Worm (Caenorhabditis elegans): ENCODE measurements around the gene eak-3.

DNA sequence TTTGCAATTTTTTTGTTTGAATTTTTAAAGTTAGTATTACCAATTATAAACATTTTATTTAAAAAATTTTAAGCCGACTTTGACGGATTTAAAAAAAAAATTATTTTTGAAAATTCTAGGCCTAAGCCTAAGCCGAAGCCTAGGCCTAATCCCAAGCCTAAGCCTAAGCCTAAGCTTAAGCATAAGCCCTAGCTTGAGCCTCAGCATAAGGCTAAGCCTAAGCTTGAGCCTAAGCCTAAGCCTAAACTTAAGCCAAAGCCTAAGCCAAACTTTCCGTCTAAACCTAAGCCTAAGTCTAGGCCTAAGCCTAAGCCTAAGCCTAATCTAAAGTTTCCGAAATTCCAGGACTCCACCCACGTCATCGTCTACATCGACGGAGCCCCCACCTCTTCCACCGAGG, 6.7 kb downstream of the eak-3 start:
- TF ChIP-seq nfya-1 (tag; optimal IDR thresholded peaks at IDR 0.05) (no peak), npax-4 (tag; optimal IDR thresholded peaks at IDR 0.05) (no peak), eyg-1 (tag; optimal IDR thresholded peaks at IDR 0.05) (no peak), ceh-19 (GFP tag; optimal IDR thresholded peaks at IDR 0.05) (no peak), tbx-7 (tag; optimal IDR thresholded peaks at IDR 0.05) (no peak), C38D4.7 (GFP tag; optimal IDR thresholded peaks at IDR 0.05) (no peak), unc-55 (GFP tag; optimal IDR thresholded peaks at IDR 0.05) (no peak), pqm-1 (tag; optimal IDR thresholded peaks at IDR 0.05) (no peak)

All from whole organism, late embryonic.